Fruit fly (Drosophila melanogaster) whole organism, embryonic: ENCODE measurements around the gene nompC.
A peak's percentile ranks its signal among the peaks of the same experiment; 100 is the strongest.

Source experiments
- Ada2b ChIP-seq: fragments of 200-800 bp; sonication (Bioruptor generic); IDR thresholded peaks from 2 replicates; pipeline ENCODE4 v1.3.6; 2022; ENCODE audit warnings: missing biosample characterization, missing genetic modification characterization
- Atf-2 ChIP-seq: fragments of 200-800 bp; sonication (Bioruptor generic); optimal IDR thresholded peaks from 2 replicates; lab custom pipeline; 2016; ENCODE audit warnings: missing biosample characterization, missing genetic modification characterization
- Atf6 ChIP-seq: fragments of 200-800 bp; sonication (Bioruptor generic); IDR thresholded peaks from 2 replicates; pipeline ENCODE4 v1.3.6; 2022; ENCODE audit warnings: missing biosample characterization, missing genetic modification characterization
- CG10654 ChIP-seq: fragments of 200-800 bp; sonication (Bioruptor generic); optimal IDR thresholded peaks from 2 replicates; lab custom pipeline; 2016; ENCODE audit warnings: missing biosample characterization, missing genetic modification characterization
- CG12104 ChIP-seq: fragments of 200-800 bp; sonication (Bioruptor generic); optimal IDR thresholded peaks from 3 replicates; lab custom pipeline; 2016; ENCODE audit warnings: missing biosample characterization, missing genetic modification characterization
- CG12236 ChIP-seq: fragments of 200-800 bp; sonication (Bioruptor generic); optimal IDR thresholded peaks from 2 replicates; lab custom pipeline; 2016; ENCODE audit warnings: missing biosample characterization, missing genetic modification characterization
- CG12769 ChIP-seq: fragments of 200-800 bp; sonication (Bioruptor generic); optimal IDR thresholded peaks from 2 replicates; lab custom pipeline; 2019; ENCODE audit warnings: missing biosample characterization, mild to moderate bottlenecking, missing genetic modification characterization, moderate library complexity
- CG1529 ChIP-seq: fragments of 200-800 bp; sonication (Bioruptor generic); optimal IDR thresholded peaks from 3 replicates; lab custom pipeline; 2018; ENCODE audit warnings: missing biosample characterization, missing genetic modification characterization
- CG1603 ChIP-seq: fragments of 200-800 bp; sonication (Bioruptor generic); optimal IDR thresholded peaks from 2 replicates; lab custom pipeline; 2019; ENCODE audit warnings: missing biosample characterization, mild to moderate bottlenecking, missing genetic modification characterization, moderate library complexity
- CG18764 ChIP-seq: fragments of 200-800 bp; sonication (Bioruptor generic); optimal IDR thresholded peaks from 3 replicates; lab custom pipeline; 2016; ENCODE audit warnings: missing biosample characterization, missing genetic modification characterization
- CG30020 ChIP-seq: fragments of 200-800 bp; optimal IDR thresholded peaks from 2 replicates; lab custom pipeline; 2019; ENCODE audit warnings: missing biosample characterization, mild to moderate bottlenecking, missing genetic modification characterization, moderate library complexity
- CG33213 ChIP-seq: fragments of 200-800 bp; sonication (Bioruptor generic); optimal IDR thresholded peaks from 3 replicates; lab custom pipeline; 2016; ENCODE audit warnings: missing biosample characterization, missing genetic modification characterization
- CG34422 ChIP-seq: fragments of 200-800 bp; sonication (Bioruptor generic); IDR thresholded peaks from 3 replicates; pipeline ENCODE4 v1.3.6; 2022; ENCODE audit warnings: missing biosample characterization, missing genetic modification characterization
- CG3847 ChIP-seq: fragments of 200-800 bp; sonication (Bioruptor generic); IDR thresholded peaks from 2 replicates; pipeline ENCODE4 v1.3.6; 2022; ENCODE audit warnings: missing biosample characterization, missing genetic modification characterization
- CG4282 ChIP-seq: fragments of 200-800 bp; sonication (Bioruptor generic); optimal IDR thresholded peaks from 2 replicates; lab custom pipeline; 2016; ENCODE audit warnings: missing biosample characterization, missing genetic modification characterization
- CG7556 ChIP-seq: fragments of 200-800 bp; sonication (Bioruptor generic); optimal IDR thresholded peaks from 2 replicates; lab custom pipeline; 2017; ENCODE audit warnings: missing biosample characterization, mild to moderate bottlenecking, missing genetic modification characterization
- CG8290 ChIP-seq, 3 experiments: fragments of 200-800 bp; sonication (Bioruptor generic); optimal IDR thresholded peaks; 2 replicates each; lab custom pipeline; 2016 to 2019; ENCODE audit warnings: missing biosample characterization in 3 of 3, missing genetic modification characterization in 3 of 3, mild to moderate bottlenecking in 2 of 3, moderate library complexity in 1 of 3
- Dbx ChIP-seq: fragments of 200-800 bp; sonication (Bioruptor generic); IDR thresholded peaks from 3 replicates; pipeline ENCODE4 v1.3.6; 2022; ENCODE audit warnings: missing biosample characterization, missing genetic modification characterization
- E2f2 ChIP-seq: fragments of 200-800 bp; sonication (Bioruptor generic); IDR thresholded peaks from 2 replicates; pipeline ENCODE4 v1.3.6; 2022; ENCODE audit warnings: missing biosample characterization, missing genetic modification characterization
- ERR ChIP-seq: fragments of 200-800 bp; sonication (Bioruptor generic); optimal IDR thresholded peaks from 2 replicates; lab custom pipeline; 2016; ENCODE audit warnings: missing biosample characterization, missing genetic modification characterization
- H2.0 ChIP-seq: fragments of 200-800 bp; sonication (Bioruptor generic); IDR thresholded peaks from 2 replicates; pipeline ENCODE4 v1.3.6; 2022; ENCODE audit warnings: missing biosample characterization, missing genetic modification characterization
- HLH54F ChIP-seq: fragments of 200-800 bp; sonication (Bioruptor generic); optimal IDR thresholded peaks from 3 replicates; lab custom pipeline; 2016; ENCODE audit warnings: missing biosample characterization, missing genetic modification characterization
- HmgD ChIP-seq: fragments of 200-800 bp; sonication (Bioruptor generic); optimal IDR thresholded peaks from 3 replicates; lab custom pipeline; 2016; ENCODE audit warnings: missing biosample characterization, missing genetic modification characterization
- Hmx ChIP-seq: fragments of 200-800 bp; sonication (Bioruptor generic); optimal IDR thresholded peaks from 2 replicates; lab custom pipeline; 2016; ENCODE audit warnings: missing biosample characterization, missing genetic modification characterization
- Hsf ChIP-seq: fragments of 200-800 bp; sonication (Bioruptor generic); optimal IDR thresholded peaks from 3 replicates; lab custom pipeline; 2016; ENCODE audit warnings: missing biosample characterization, missing genetic modification characterization
- Lhr ChIP-seq: fragments of 200-800 bp; sonication (Bioruptor generic); optimal IDR thresholded peaks from 3 replicates; lab custom pipeline; 2017; ENCODE audit warnings: mild to moderate bottlenecking, missing biosample characterization, missing genetic modification reagents, missing genetic modification characterization
- Myb ChIP-seq: fragments of 200-800 bp; sonication (Bioruptor generic); optimal IDR thresholded peaks from 2 replicates; lab custom pipeline; 2016; ENCODE audit warnings: missing biosample characterization, missing genetic modification characterization
- NC2α ChIP-seq: fragments of 200-800 bp; sonication (Bioruptor generic); optimal IDR thresholded peaks from 2 replicates; lab custom pipeline; 2016; ENCODE audit warnings: missing biosample characterization, missing genetic modification characterization
- Neu2 ChIP-seq: fragments of 200-800 bp; sonication (Bioruptor generic); optimal IDR thresholded peaks from 3 replicates; lab custom pipeline; 2016; ENCODE audit warnings: missing biosample characterization, missing genetic modification characterization, borderline replicate concordance
- PHDP ChIP-seq: fragments of 200-800 bp; sonication (Bioruptor generic); optimal IDR thresholded peaks from 3 replicates; lab custom pipeline; 2018; ENCODE audit warnings: missing biosample characterization, mild to moderate bottlenecking, missing genetic modification characterization, moderate library complexity
- Taf1 ChIP-seq: fragments of 200-800 bp; sonication (Bioruptor generic); IDR thresholded peaks from 2 replicates; pipeline ENCODE4 v1.3.6; 2022; ENCODE audit warnings: missing biosample characterization, missing genetic modification characterization
- Xbp1 ChIP-seq: fragments of 200-800 bp; sonication (Bioruptor generic); optimal IDR thresholded peaks from 3 replicates; lab custom pipeline; 2016; ENCODE audit warnings: missing biosample characterization, mild to moderate bottlenecking, missing genetic modification characterization
- al ChIP-seq: fragments of 200-800 bp; sonication (Bioruptor generic); IDR thresholded peaks from 2 replicates; pipeline ENCODE4 v1.3.6; 2022; ENCODE audit warnings: missing biosample characterization, missing genetic modification characterization
- amos ChIP-seq: fragments of 200-800 bp; sonication (Bioruptor generic); IDR thresholded peaks from 2 replicates; pipeline ENCODE4 v1.3.6; 2022; ENCODE audit warnings: missing biosample characterization, missing genetic modification characterization; ENCODE audit not compliant: partially characterized antibody
- ap ChIP-seq: fragments of 200-800 bp; sonication (Bioruptor generic); IDR thresholded peaks from 2 replicates; pipeline ENCODE4 v1.3.6; 2022; ENCODE audit warnings: missing biosample characterization, missing genetic modification characterization
- bab2 ChIP-seq: fragments of 200-800 bp; sonication (Bioruptor generic); optimal IDR thresholded peaks from 2 replicates; lab custom pipeline; 2016; ENCODE audit warnings: missing biosample characterization, missing genetic modification characterization
- croc ChIP-seq: fragments of 200-800 bp; sonication (Bioruptor generic); conservative IDR thresholded peaks from 3 replicates; pipeline ENCODE4 v1.3.6; 2022; ENCODE audit warnings: missing biosample characterization, missing genetic modification characterization
- emc ChIP-seq: fragments of 200-800 bp; sonication (Bioruptor generic); optimal IDR thresholded peaks from 2 replicates; lab custom pipeline; 2016; ENCODE audit warnings: missing biosample characterization, missing genetic modification characterization
- ftz-f1 ChIP-seq: fragments of 200-800 bp; sonication (Bioruptor generic); optimal IDR thresholded peaks from 2 replicates; lab custom pipeline; 2016; ENCODE audit warnings: missing biosample characterization, missing genetic modification characterization
- fu2 ChIP-seq: fragments of 200-800 bp; sonication (Bioruptor generic); optimal IDR thresholded peaks from 2 replicates; lab custom pipeline; 2016; ENCODE audit warnings: missing biosample characterization, missing genetic modification characterization
- gcm ChIP-seq: fragments of 200-800 bp; sonication (Bioruptor generic); optimal IDR thresholded peaks from 2 replicates; lab custom pipeline; 2019; ENCODE audit warnings: missing biosample characterization, mild to moderate bottlenecking, missing genetic modification characterization, moderate library complexity
- h ChIP-seq: fragments of >200 bp; optimal IDR thresholded peaks from 2 replicates; lab custom pipeline; 2017
- jing ChIP-seq: fragments of 200-800 bp; sonication (Bioruptor generic); optimal IDR thresholded peaks from 2 replicates; lab custom pipeline; 2018; ENCODE audit warnings: missing biosample characterization, mild to moderate bottlenecking, missing genetic modification characterization
- kah ChIP-seq: fragments of 200-800 bp; sonication (Bioruptor generic); optimal IDR thresholded peaks from 2 replicates; lab custom pipeline; 2018; ENCODE audit warnings: missing biosample characterization, mild to moderate bottlenecking, missing genetic modification characterization
- peb ChIP-seq: fragments of 200-800 bp; sonication (Bioruptor generic); IDR thresholded peaks from 2 replicates; pipeline ENCODE4 v1.3.6; 2022; ENCODE audit warnings: missing biosample characterization, missing genetic modification characterization
- pum ChIP-seq: fragments of 200-800 bp; sonication (Bioruptor generic); optimal IDR thresholded peaks from 2 replicates; lab custom pipeline; 2016; ENCODE audit warnings: missing biosample characterization, missing genetic modification characterization
- sens ChIP-seq: fragments of 200-800 bp; sonication (Bioruptor generic); peaks from one replicate; lab custom pipeline; 2016; ENCODE audit warnings: missing biosample characterization, missing genetic modification characterization
- tup ChIP-seq: fragments of 200-800 bp; sonication (Bioruptor generic); optimal IDR thresholded peaks from 2 replicates; lab custom pipeline; 2016; ENCODE audit warnings: missing biosample characterization, mild to moderate bottlenecking, missing genetic modification characterization, moderate library complexity
- twi ChIP-seq: fragments of 200-800 bp; optimal IDR thresholded peaks from 2 replicates; lab custom pipeline; 2019; ENCODE audit warnings: missing biosample characterization, mild to moderate bottlenecking, missing genetic modification characterization, moderate library complexity
- unc-4 ChIP-seq: fragments of 200-800 bp; sonication (Bioruptor generic); IDR thresholded peaks from 2 replicates; pipeline ENCODE4 v1.3.6; 2022; ENCODE audit warnings: missing biosample characterization, missing genetic modification characterization; ENCODE audit not compliant: partially characterized antibody
- usp ChIP-seq: fragments of >200 bp; optimal IDR thresholded peaks from 2 replicates; lab custom pipeline; 2017; ENCODE audit warnings: missing biosample characterization, missing genetic modification characterization

The nompC gene

DNA sequence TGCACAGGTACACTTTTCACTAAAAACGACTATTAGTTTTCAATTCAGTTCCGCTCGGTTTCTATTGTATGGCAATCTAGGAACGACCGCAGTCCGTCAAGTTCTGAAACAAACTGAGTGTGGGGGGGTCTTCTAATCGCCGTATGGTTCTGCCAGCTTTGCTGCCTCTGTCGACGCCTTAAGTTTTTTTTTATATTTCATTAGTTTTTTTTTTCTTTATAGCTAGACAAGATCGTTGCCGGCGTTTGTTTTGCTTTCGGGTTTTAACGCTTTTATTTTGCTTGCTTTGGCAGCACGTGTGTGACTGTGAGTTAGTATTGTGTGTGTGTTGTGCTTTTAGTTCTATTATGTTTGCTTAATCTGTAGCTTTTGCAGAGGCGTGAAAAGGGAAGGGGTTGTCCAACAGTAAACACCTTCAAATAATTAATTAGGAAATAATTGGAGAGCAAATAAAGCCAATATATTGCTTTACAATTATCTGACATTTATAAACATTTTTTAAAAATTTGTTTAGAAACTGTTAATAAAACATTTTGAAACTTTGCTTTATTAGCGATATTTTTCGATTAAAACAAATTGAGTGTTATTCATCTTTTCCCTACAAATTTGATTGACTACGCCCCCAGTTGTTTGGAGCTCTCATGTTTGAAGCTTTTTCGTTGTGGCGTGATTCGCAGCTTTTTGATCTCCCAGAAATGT is 3.7 kb upstream of the nompC start, which contains the start of gene Acsf2 (continued):
- TF ChIP-seq ERR (GFP tag; lab: Kevin White, UChicago) (peak; percentile 93), emc (GFP tag; lab: Kevin White, UChicago) (peak; percentile 93), CG12104 (GFP tag; lab: Kevin White, UChicago) (peak; percentile 95), CG4282 (GFP tag; lab: Kevin White, UChicago) (peak; percentile 78), CG30020 (tag; lab: Kevin White, UChicago) (no peak), pum (GFP tag; lab: Kevin White, UChicago) (peak; percentile 88), CG1529 (peak; percentile 35), h (no peak), twi (tag; lab: Kevin White, UChicago) (peak; percentile 82), croc (GFP tag; lab: Robert Waterston, UW) (peak; percentile 49; the same call in 2 of the 3 replicates), CG10654 (GFP tag; lab: Kevin White, UChicago) (peak; percentile 88), Ada2b (GFP tag; lab: Robert Waterston, UW) (peak; percentile 95), HmgD (peak; percentile 59), Xbp1 (GFP tag; lab: Kevin White, UChicago) (peak; percentile 92), CG12236 (peak; percentile 68), ap (GFP tag; lab: Robert Waterston, UW) (peak; percentile 73), Hmx (peak; percentile 94), jing (GFP tag; lab: Kevin White, UChicago) (peak; percentile 52), unc-4 (GFP tag; lab: Robert Waterston, UW) (no peak), Taf1 (GFP tag; lab: Robert Waterston, UW) (peak; percentile 96), al (GFP tag; lab: Robert Waterston, UW) (peak; percentile 99), E2f2 (peak; percentile 80), CG7556 (GFP tag; lab: Kevin White, UChicago) (peak; percentile 97), CG1603 (tag; lab: Kevin White, UChicago) (peak; percentile 45), CG18764 (GFP tag; lab: Kevin White, UChicago) (peak; percentile 81), amos (GFP tag; lab: Robert Waterston, UW) (no peak; the same call in 1 of the 2 replicates), Atf6 (peak; percentile 99), usp (no peak), Atf-2 (peak; percentile 89), Myb (GFP tag; lab: Kevin White, UChicago) (peak; percentile 86), Lhr (GFP tag; lab: Kevin White, UChicago) (no peak), CG34422 (GFP tag; lab: Robert Waterston, UW) (peak; percentile 95), gcm (GFP tag; lab: Kevin White, UChicago) (peak; percentile 72), CG8290 (GFP tag; optimal IDR thresholded peaks at IDR 0.05; lab: Kevin White, UChicago) (no peak), CG8290 (tag; optimal IDR thresholded peaks at IDR 0.05; lab: Kevin White, UChicago) (peak in 1 of 2 experiments; percentile 87), Dbx (GFP tag; lab: Robert Waterston, UW) (peak; percentile 99), bab2 (GFP tag; lab: Kevin White, UChicago) (peak; percentile 94), CG3847 (GFP tag; lab: Robert Waterston, UW) (peak; percentile 99), H2.0 (GFP tag; lab: Robert Waterston, UW) (peak; percentile 88), tup (peak; percentile 70), kah (GFP tag; lab: Kevin White, UChicago) (peak; percentile 56), HLH54F (GFP tag; lab: Kevin White, UChicago) (peak; percentile 97), NC2α (peak; percentile 51), fu2 (GFP tag; lab: Kevin White, UChicago) (peak; percentile 98), peb (GFP tag; lab: Robert Waterston, UW) (peak; percentile 61), ftz-f1 (GFP tag; lab: Kevin White, UChicago) (no peak), Neu2 (GFP tag; lab: Kevin White, UChicago) (peak; percentile 29), CG33213 (GFP tag; lab: Kevin White, UChicago) (peak; percentile 83), PHDP (tag; lab: Kevin White, UChicago) (peak; percentile 98), Hsf (GFP tag; lab: Kevin White, UChicago) (peak; percentile 96), sens (GFP tag; lab: Kevin White, UChicago) (peak; percentile 88), CG12769 (tag; lab: Kevin White, UChicago) (peak; percentile 95)
